Fruit fly (Drosophila melanogaster): ENCODE results near the gene CG44869.

The CG44869 gene

dm6 chr2L:15418261-15418660, at the start of gene CG44869:
CG44869 (minus strand) TSS chr2L:15418361.
- TF ChIP-seq Myc (optimal IDR thresholded peaks at IDR 0.05) (no peak), insv (optimal IDR thresholded peaks at IDR 0.05) (no peak), h (optimal IDR thresholded peaks at IDR 0.05) (no peak)

dm6 chr2L:15465932-15466331, 47.8 kb upstream of the CG44869 start:
- TF ChIP-seq ttk (optimal IDR thresholded peaks at IDR 0.05) (no peak), h (optimal IDR thresholded peaks at IDR 0.05) (no peak), Myc (optimal IDR thresholded peaks at IDR 0.05) (no peak), insv (optimal IDR thresholded peaks at IDR 0.05) (no peak), Sin3A (optimal IDR thresholded peaks at IDR 0.05) (no peak), psq (optimal IDR thresholded peaks at IDR 0.05) (no peak)

dm6 chr2L:15465121-15465520, 47.0 kb upstream of the CG44869 start:
- TF ChIP-seq insv (optimal IDR thresholded peaks at IDR 0.05) = no peak
- TF ChIP-seq h (optimal IDR thresholded peaks at IDR 0.05) = no peak
- TF ChIP-seq ttk (optimal IDR thresholded peaks at IDR 0.05) = no peak
- TF ChIP-seq psq (optimal IDR thresholded peaks at IDR 0.05) = no peak
- no peak for TF ChIP-seq Myc (optimal IDR thresholded peaks at IDR 0.05)
- no peak for TF ChIP-seq Sin3A (optimal IDR thresholded peaks at IDR 0.05)

- TF ChIP-seq Myc (optimal IDR thresholded peaks at IDR 0.05) = no peak
- TF ChIP-seq psq (optimal IDR thresholded peaks at IDR 0.05) = no peak
- no peak for TF ChIP-seq ttk (optimal IDR thresholded peaks at IDR 0.05)
- no peak for TF ChIP-seq insv (optimal IDR thresholded peaks at IDR 0.05)
These were observed 45.4 kb upstream of the CG44869 start for dm6 chr2L:15463515-15463914.

dm6 chr2L:15462998-15463397, 44.8 kb upstream of the CG44869 start:
- TF ChIP-seq ttk (optimal IDR thresholded peaks at IDR 0.05) = no peak
- no peak for TF ChIP-seq Myc (optimal IDR thresholded peaks at IDR 0.05)
- no peak for TF ChIP-seq Sin3A (optimal IDR thresholded peaks at IDR 0.05)
- no peak for TF ChIP-seq h (optimal IDR thresholded peaks at IDR 0.05)
- no peak for TF ChIP-seq psq (optimal IDR thresholded peaks at IDR 0.05)
- no peak for TF ChIP-seq insv (optimal IDR thresholded peaks at IDR 0.05)

dm6 chr2L:15458919-15459318, 40.8 kb upstream of the CG44869 start:
- no peak for TF ChIP-seq ttk (optimal IDR thresholded peaks at IDR 0.05)
- TF ChIP-seq psq (optimal IDR thresholded peaks at IDR 0.05) = no peak
- TF ChIP-seq h (optimal IDR thresholded peaks at IDR 0.05) = no peak
- TF ChIP-seq Sin3A (optimal IDR thresholded peaks at IDR 0.05) = no peak
- no peak for TF ChIP-seq Myc (optimal IDR thresholded peaks at IDR 0.05)
- TF ChIP-seq insv (optimal IDR thresholded peaks at IDR 0.05) = no peak

dm6 chr2L:15458076-15458475, 39.9 kb upstream of the CG44869 start:
- TF ChIP-seq psq (optimal IDR thresholded peaks at IDR 0.05) (no peak), h (optimal IDR thresholded peaks at IDR 0.05) (no peak)

dm6 chr2L:15441852-15442549, 23.8 kb upstream of the CG44869 start:
- TF ChIP-seq Sin3A (optimal IDR thresholded peaks at IDR 0.05) (no peak), h (optimal IDR thresholded peaks at IDR 0.05) (no peak), psq (optimal IDR thresholded peaks at IDR 0.05) (no peak), insv (optimal IDR thresholded peaks at IDR 0.05) (no peak), ttk (optimal IDR thresholded peaks at IDR 0.05) (no peak), Myc (optimal IDR thresholded peaks at IDR 0.05) (no peak)

dm6 chr2L:15438957-15439356, 20.8 kb upstream of the CG44869 start:
- TF ChIP-seq psq (optimal IDR thresholded peaks at IDR 0.05) (no peak), insv (optimal IDR thresholded peaks at IDR 0.05) (no peak), Myc (optimal IDR thresholded peaks at IDR 0.05) (no peak), ttk (optimal IDR thresholded peaks at IDR 0.05) (no peak), h (optimal IDR thresholded peaks at IDR 0.05) (no peak), Sin3A (optimal IDR thresholded peaks at IDR 0.05) (no peak)

dm6 chr2L:15435655-15436265, 17.6 kb upstream of the CG44869 start:
- TF ChIP-seq Sin3A (optimal IDR thresholded peaks at IDR 0.05) (no peak), Myc (optimal IDR thresholded peaks at IDR 0.05) (no peak), psq (optimal IDR thresholded peaks at IDR 0.05) (no peak), h (optimal IDR thresholded peaks at IDR 0.05) (no peak), insv (optimal IDR thresholded peaks at IDR 0.05) (no peak), ttk (optimal IDR thresholded peaks at IDR 0.05) (no peak)

dm6 chr2L:15434910-15435309, 16.7 kb upstream of the CG44869 start:
- TF ChIP-seq Myc (optimal IDR thresholded peaks at IDR 0.05) (no peak), ttk (optimal IDR thresholded peaks at IDR 0.05) (no peak), psq (optimal IDR thresholded peaks at IDR 0.05) (no peak), insv (optimal IDR thresholded peaks at IDR 0.05) (no peak), Sin3A (optimal IDR thresholded peaks at IDR 0.05) (no peak), h (optimal IDR thresholded peaks at IDR 0.05) (no peak)

- TF ChIP-seq h (optimal IDR thresholded peaks at IDR 0.05) (no peak), Sin3A (optimal IDR thresholded peaks at IDR 0.05) (no peak), ttk (optimal IDR thresholded peaks at IDR 0.05) (no peak), insv (optimal IDR thresholded peaks at IDR 0.05) (no peak), Myc (optimal IDR thresholded peaks at IDR 0.05) (no peak), psq (optimal IDR thresholded peaks at IDR 0.05) (no peak)
These were observed 14.8 kb upstream of the CG44869 start, which contains the start of gene CG4161 for dm6 chr2L:15433009-15433408. CG4161 (plus strand) TSS chr2L:15433309.

- TF ChIP-seq h (optimal IDR thresholded peaks at IDR 0.05) (no peak), ttk (optimal IDR thresholded peaks at IDR 0.05) (no peak), insv (optimal IDR thresholded peaks at IDR 0.05) (no peak), Sin3A (optimal IDR thresholded peaks at IDR 0.05) (no peak), psq (optimal IDR thresholded peaks at IDR 0.05) (no peak), Myc (optimal IDR thresholded peaks at IDR 0.05) (no peak)
These were observed 14.1 kb upstream of the CG44869 start for dm6 chr2L:15432260-15432659.
